Worm (Caenorhabditis elegans): Measurements from ENCODE around the gene C14A4.6.

DNA sequence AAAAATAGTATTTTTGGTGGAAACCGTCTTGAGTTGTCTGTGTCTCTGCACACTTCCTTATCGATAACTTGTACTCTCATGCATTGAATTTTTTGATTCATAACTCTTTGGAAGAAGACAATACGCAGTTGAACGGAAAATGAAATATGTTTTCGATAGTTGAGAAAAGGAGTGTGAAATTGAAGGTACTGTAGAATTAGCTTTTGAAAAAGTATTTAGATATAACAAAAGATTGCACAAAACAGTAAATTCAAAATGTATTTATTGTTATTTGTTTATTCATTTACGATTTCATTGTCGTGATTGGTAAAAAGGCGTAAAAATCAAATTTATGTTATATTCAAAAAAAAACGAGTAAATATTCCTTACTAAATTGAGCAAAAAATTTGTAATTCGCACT lies 1.9 kb upstream of the C14A4.6 start, which contains the start of gene C14A4.7:
- TF ChIP-seq him-1 (tag; optimal IDR thresholded peaks at IDR 0.05) (no peak), W03F9.2 (tag; optimal IDR thresholded peaks at IDR 0.05) (no peak)
